Worm (Caenorhabditis elegans) whole organism, L1 larva: ENCODE results near the gene F27E5.7.

Experiments used
- C16A3.4 ChIP-seq: fragments of 150-350 bp; optimal IDR thresholded peaks from 2 replicates; lab custom pipeline; 2014; ENCODE audit warnings: missing biosample characterization, missing genetic modification characterization
- C34B4.2 ChIP-seq: sonication (generic microtip); optimal IDR thresholded peaks from 2 replicates; lab custom pipeline; 2017; ENCODE audit warnings: mild to moderate bottlenecking, missing genetic modification characterization, missing compliant biosample characterization
- F16B12.6 ChIP-seq: fragments of 150-350 bp; optimal IDR thresholded peaks from 2 replicates; lab custom pipeline; 2014; ENCODE audit warnings: missing biosample characterization, missing genetic modification characterization
- Y116A8C.19 ChIP-seq: sonication (generic microtip); optimal IDR thresholded peaks from 2 replicates; lab custom pipeline; 2016; ENCODE audit warnings: missing compliant biosample characterization, missing genetic modification characterization, borderline replicate concordance
- aha-1 ChIP-seq: fragments of 150-350 bp; optimal IDR thresholded peaks from 2 replicates; lab custom pipeline; 2014; ENCODE audit warnings: missing biosample characterization, missing genetic modification characterization
- ama-1 ChIP-seq: fragments of 150-350 bp; optimal IDR thresholded peaks from 2 replicates; lab custom pipeline; 2014
- blmp-1 ChIP-seq: fragments of 150-350 bp; optimal IDR thresholded peaks from 2 replicates; lab custom pipeline; 2014; ENCODE audit warnings: missing biosample characterization, missing genetic modification characterization
- ceh-63 ChIP-seq: fragments of 200-800 bp; sonication (Bioruptor generic); optimal IDR thresholded peaks from 2 replicates; lab custom pipeline; 2018; ENCODE audit warnings: mild to moderate bottlenecking, missing genetic modification characterization, missing compliant biosample characterization
- ceh-8 ChIP-seq: fragments of 200-800 bp; sonication (Bioruptor generic); optimal IDR thresholded peaks from 2 replicates; lab custom pipeline; 2018; ENCODE audit warnings: mild to moderate bottlenecking, missing genetic modification characterization, moderate library complexity, missing compliant biosample characterization
- ceh-82 ChIP-seq, 3 experiments: fragments of 150-350 bp in 1 of 3; sonication (generic microtip) in 2 of 3; optimal IDR thresholded peaks; 2 replicates each; lab custom pipeline; 2014 to 2017; ENCODE audit warnings: missing biosample characterization in 3 of 3, missing genetic modification characterization in 3 of 3
- ceh-90 ChIP-seq: sonication (generic microtip); optimal IDR thresholded peaks from 2 replicates; lab custom pipeline; 2016; ENCODE audit warnings: missing genetic modification characterization, missing compliant biosample characterization
- ces-1 ChIP-seq: fragments of 150-350 bp; optimal IDR thresholded peaks from 2 replicates; lab custom pipeline; 2014; ENCODE audit warnings: missing biosample characterization, missing genetic modification reagents, missing genetic modification characterization
- dpl-1 ChIP-seq, 3 experiments: fragments of 150-350 bp in 2 of 3; sonication (generic microtip) in 1 of 3; optimal IDR thresholded peaks; 2 replicates each; lab custom pipeline; 2014 to 2017; ENCODE audit warnings: missing biosample characterization in 3 of 3, missing genetic modification characterization in 3 of 3, missing genetic modification reagents in 3 of 3
- dsc-1 ChIP-seq: sonication (generic microtip); optimal IDR thresholded peaks from 2 replicates; lab custom pipeline; 2016; ENCODE audit warnings: mild to moderate bottlenecking, missing genetic modification characterization, missing compliant biosample characterization
- efl-1 ChIP-seq, 4 experiments: fragments of 150-350 bp; optimal IDR thresholded peaks in 3 of 4; peaks in 1 of 4; 1 replicate in 1 of 4; 2 replicates in 3 of 4; lab custom pipeline; 2014; ENCODE audit warnings: missing biosample characterization in 2 of 4, missing genetic modification characterization in 2 of 4, missing genetic modification reagents in 2 of 4
- efl-3 ChIP-seq: fragments of 200-800 bp; sonication (Bioruptor generic); optimal IDR thresholded peaks from 2 replicates; lab custom pipeline; 2018; ENCODE audit warnings: mild to moderate bottlenecking, missing genetic modification characterization, missing compliant biosample characterization
- egl-13 ChIP-seq: sonication (generic microtip); optimal IDR thresholded peaks from 2 replicates; lab custom pipeline; 2016; ENCODE audit warnings: missing genotype, missing genetic modification reagents, missing genetic modification characterization, missing compliant biosample characterization
- egl-27 ChIP-seq, 2 experiments: fragments of 150-350 bp in 1 of 2; sonication (generic microtip); optimal IDR thresholded peaks; 3 replicates each; lab custom pipeline; 2017 to 2018; ENCODE audit warnings: missing biosample characterization in 2 of 2, missing genetic modification characterization in 2 of 2, missing genetic modification reagents in 2 of 2
- fkh-10 ChIP-seq: sonication (generic microtip); optimal IDR thresholded peaks from 2 replicates; lab custom pipeline; 2017; ENCODE audit warnings: missing biosample characterization, missing genetic modification reagents, missing genetic modification characterization
- fkh-4 ChIP-seq: sonication (generic microtip); optimal IDR thresholded peaks from 2 replicates; lab custom pipeline; 2016; ENCODE audit warnings: missing compliant biosample characterization, missing genetic modification characterization, borderline replicate concordance
- fos-1 ChIP-seq: fragments of 150-350 bp; optimal IDR thresholded peaks from 2 replicates; lab custom pipeline; 2014; ENCODE audit warnings: missing biosample characterization, missing genetic modification characterization
- hlh-17 ChIP-seq: fragments of 200-800 bp; sonication (Bioruptor generic); optimal IDR thresholded peaks from 2 replicates; lab custom pipeline; 2018; ENCODE audit warnings: missing genetic modification characterization, mild to moderate bottlenecking, missing compliant biosample characterization, moderate library complexity, borderline replicate concordance
- hlh-4 ChIP-seq: sonication (generic microtip); optimal IDR thresholded peaks from 2 replicates; lab custom pipeline; 2016; ENCODE audit warnings: mild to moderate bottlenecking, missing genetic modification characterization, missing compliant biosample characterization
- hpl-2 ChIP-seq: fragments of 150-350 bp; optimal IDR thresholded peaks from 2 replicates; lab custom pipeline; 2014; ENCODE audit warnings: missing biosample characterization, missing genetic modification reagents, missing genetic modification characterization
- lin-13 ChIP-seq: fragments of 150-350 bp; optimal IDR thresholded peaks from 2 replicates; lab custom pipeline; 2014; ENCODE audit warnings: missing biosample characterization, missing genetic modification reagents, missing genetic modification characterization
- lin-14 ChIP-seq: fragments of 200-800 bp; sonication (Bioruptor generic); optimal IDR thresholded peaks from 2 replicates; lab custom pipeline; 2018; ENCODE audit warnings: mild to moderate bottlenecking, missing genetic modification characterization, moderate library complexity, missing compliant biosample characterization
- lin-15B ChIP-seq: fragments of 150-350 bp; sonication (generic microtip); optimal IDR thresholded peaks from 3 replicates; lab custom pipeline; 2014; ENCODE audit warnings: missing biosample characterization, missing genetic modification characterization
- lin-35 ChIP-seq, 2 experiments: fragments of 150-350 bp; optimal IDR thresholded peaks; 2 replicates each; lab custom pipeline; 2014; ENCODE audit warnings: missing biosample characterization in 2 of 2, missing genetic modification characterization in 2 of 2, missing genetic modification reagents in 2 of 2
- lir-3 ChIP-seq: sonication (generic microtip); optimal IDR thresholded peaks from 2 replicates; lab custom pipeline; 2016; ENCODE audit warnings: mild to moderate bottlenecking, missing genetic modification characterization, moderate library complexity, missing compliant biosample characterization; ENCODE audit not compliant: poor library complexity
- lsy-2 ChIP-seq, 2 experiments: fragments of 150-350 bp; optimal IDR thresholded peaks; 2 replicates each; lab custom pipeline; 2014; ENCODE audit warnings: missing biosample characterization in 2 of 2, missing genetic modification characterization in 2 of 2
- mdl-1 ChIP-seq, 2 experiments: fragments of 150-350 bp; optimal IDR thresholded peaks; 2 replicates each; lab custom pipeline; 2014 to 2017; ENCODE audit warnings: missing biosample characterization in 2 of 2, missing genetic modification characterization in 2 of 2, inconsistent platforms in 1 of 2
- mep-1 ChIP-seq: fragments of 150-350 bp; optimal IDR thresholded peaks from 2 replicates; lab custom pipeline; 2014; ENCODE audit warnings: missing biosample characterization, missing genetic modification characterization
- nhr-11 ChIP-seq: fragments of 150-350 bp; optimal IDR thresholded peaks from 2 replicates; lab custom pipeline; 2014; ENCODE audit warnings: missing biosample characterization, missing genetic modification characterization
- nhr-19 ChIP-seq: fragments of 200-800 bp; sonication (Bioruptor generic); conservative IDR thresholded peaks from 2 replicates; pipeline ENCODE4 v1.3.6; 2022; ENCODE audit warnings: missing genetic modification characterization, missing compliant biosample characterization
- nhr-20 ChIP-seq: sonication (generic microtip); optimal IDR thresholded peaks from 2 replicates; lab custom pipeline; 2016; ENCODE audit warnings: mild to moderate bottlenecking, missing genetic modification characterization, missing compliant biosample characterization
- nhr-28 ChIP-seq: fragments of 150-350 bp; optimal IDR thresholded peaks from 2 replicates; lab custom pipeline; 2014; ENCODE audit warnings: missing biosample characterization, missing genetic modification characterization
- nhr-71 ChIP-seq: sonication (generic microtip); optimal IDR thresholded peaks from 2 replicates; lab custom pipeline; 2016; ENCODE audit warnings: mild to moderate bottlenecking, missing genetic modification characterization, moderate library complexity, missing compliant biosample characterization
- nhr-84 ChIP-seq: sonication (generic microtip); optimal IDR thresholded peaks from 2 replicates; lab custom pipeline; 2017; ENCODE audit warnings: missing biosample characterization, missing genetic modification characterization
- nhr-90 ChIP-seq: sonication (generic microtip); optimal IDR thresholded peaks from 2 replicates; lab custom pipeline; 2016; ENCODE audit warnings: mild to moderate bottlenecking, missing genetic modification characterization, missing compliant biosample characterization; ENCODE audit not compliant: poor library complexity
- pax-3 ChIP-seq: fragments of 200-800 bp; sonication (Bioruptor generic); optimal IDR thresholded peaks from 2 replicates; lab custom pipeline; 2018; ENCODE audit warnings: mild to moderate bottlenecking, missing genetic modification characterization, moderate library complexity, missing compliant biosample characterization
- pqm-1 ChIP-seq: sonication (generic microtip); optimal IDR thresholded peaks from 3 replicates; lab custom pipeline; 2017; ENCODE audit warnings: missing biosample characterization, missing genetic modification characterization
- snpc-4 ChIP-seq: fragments of 150-350 bp; optimal IDR thresholded peaks from 2 replicates; lab custom pipeline; 2014; ENCODE audit warnings: missing biosample characterization, missing genetic modification characterization
- snu-23 ChIP-seq: sonication (generic microtip); optimal IDR thresholded peaks from 2 replicates; lab custom pipeline; 2016; ENCODE audit warnings: missing genetic modification characterization, missing compliant biosample characterization
- sox-4 ChIP-seq: sonication (generic microtip); optimal IDR thresholded peaks from 2 replicates; lab custom pipeline; 2016; ENCODE audit warnings: missing genetic modification characterization, missing compliant biosample characterization
- sptf-1 ChIP-seq: fragments of 150-350 bp; optimal IDR thresholded peaks from 2 replicates; lab custom pipeline; 2014; ENCODE audit warnings: missing biosample characterization, missing genetic modification characterization
- unc-30 ChIP-seq: sonication (generic microtip); optimal IDR thresholded peaks from 2 replicates; lab custom pipeline; 2017; ENCODE audit warnings: missing biosample characterization, missing genetic modification characterization
- unc-62 ChIP-seq: fragments of 150-350 bp; optimal IDR thresholded peaks from 2 replicates; lab custom pipeline; 2014; ENCODE audit warnings: missing biosample characterization, missing genetic modification reagents, missing genetic modification characterization
- unc-86 ChIP-seq: sonication (generic microtip); optimal IDR thresholded peaks from 2 replicates; lab custom pipeline; 2016; ENCODE audit warnings: missing genetic modification characterization, missing compliant biosample characterization
- ztf-11 ChIP-seq, 2 experiments: sonication (generic microtip); optimal IDR thresholded peaks; 2 replicates each; lab custom pipeline; 2016 to 2017; ENCODE audit warnings: missing genetic modification characterization in 2 of 2, missing biosample characterization in 1 of 2, missing compliant biosample characterization in 1 of 2
- ztf-4 ChIP-seq: fragments of 150-350 bp; optimal IDR thresholded peaks from 2 replicates; lab custom pipeline; 2014; ENCODE audit warnings: missing biosample characterization, missing genetic modification characterization

F27E5.7 gene

DNA sequence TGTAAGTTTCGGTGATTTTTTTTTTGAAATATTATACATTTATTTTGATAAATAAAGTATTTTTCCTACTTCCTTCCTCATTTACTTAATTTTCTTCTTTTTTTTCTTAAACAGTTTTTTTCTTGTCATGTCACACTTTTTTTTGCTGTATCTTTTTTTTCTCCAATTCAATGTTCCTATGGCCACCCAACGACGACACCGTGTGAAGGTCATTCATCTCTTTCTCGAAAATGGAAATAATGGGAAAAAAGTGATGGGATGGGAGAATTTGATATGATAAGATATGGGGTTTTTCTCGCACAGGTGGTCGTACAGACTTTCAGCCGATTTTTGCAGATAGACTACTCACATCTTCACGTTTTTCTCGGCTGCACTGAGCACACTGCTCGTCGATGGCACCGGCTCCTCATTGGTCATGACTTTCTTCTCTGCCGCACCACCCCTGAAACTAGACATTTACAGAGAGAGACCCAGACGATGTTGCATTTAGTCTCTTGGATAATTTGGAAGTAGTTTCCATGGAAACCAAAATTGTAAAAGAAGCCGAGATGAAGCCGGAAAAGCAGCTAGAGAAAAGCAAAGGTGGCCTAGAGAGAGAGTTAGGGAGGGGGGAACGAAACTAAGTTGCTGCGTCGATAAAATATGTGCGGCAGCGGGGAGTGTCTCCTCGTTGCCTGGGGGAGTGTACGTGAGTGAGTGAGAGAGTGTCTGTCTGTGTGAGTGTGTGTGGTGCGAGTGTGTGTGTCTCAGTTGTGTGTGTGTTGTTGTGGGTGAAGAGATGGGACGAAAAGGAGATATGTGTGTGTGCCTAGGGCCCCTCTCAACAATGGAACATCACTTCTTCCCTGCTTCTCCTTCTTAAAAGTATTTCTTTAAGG, 46.6 kb downstream of the F27E5.7 start, which contains the start of gene daf-19 (continued):
- TF ChIP-seq aha-1 (tag; lab: Kevin White, UChicago) (no peak), ztf-11 (tag; optimal IDR thresholded peaks at IDR 0.05; lab: Kevin White, UChicago) (peak in 1 of 2 experiments; percentile 73), pqm-1 (no peak), dsc-1 (tag; lab: Kevin White, UChicago) (peak; percentile 68), lin-13 (GFP tag; lab: Kevin White, UChicago) (no peak), C16A3.4 (tag; lab: Kevin White, UChicago) (peak; percentile 16), hlh-4 (no peak), ceh-82 (tag; optimal IDR thresholded peaks at IDR 0.05; lab: Kevin White, UChicago) (peak in 2 of 3 experiments; percentile 30 to 71), lin-14 (GFP tag; lab: Kevin White, UChicago) (peak; percentile 76), fos-1 (tag; lab: Kevin White, UChicago) (peak; percentile 61), dpl-1 (GFP tag; optimal IDR thresholded peaks at IDR 0.05; lab: Kevin White, UChicago) (peak in 2 of 3 experiments; percentile 10 to 19), lin-15B (tag; lab: Kevin White, UChicago) (no peak), ceh-63 (no peak), unc-30 (tag; lab: Kevin White, UChicago) (no peak), ceh-90 (no peak), nhr-20 (tag; lab: Kevin White, UChicago) (peak; percentile 52), lin-35 (GFP tag; optimal IDR thresholded peaks at IDR 0.05; lab: Kevin White, UChicago) (peak; percentile 28 to 50), ceh-8 (GFP tag; lab: Kevin White, UChicago) (no peak), ztf-4 (tag; lab: Kevin White, UChicago) (no peak), efl-1 (optimal IDR thresholded peaks at IDR 0.05; lab: Kevin White, UChicago) (peak; percentile 27 to 35), efl-1 (GFP tag; optimal IDR thresholded peaks at IDR 0.05 in 1 of 2; lab: Kevin White, UChicago) (peak in 1 of 2 experiments; percentile 18), efl-3 (GFP tag; lab: Kevin White, UChicago) (no peak), lsy-2 (tag; optimal IDR thresholded peaks at IDR 0.05; lab: Kevin White, UChicago) (peak; percentile 48 to 59), mep-1 (peak; percentile 55), egl-27 (tag; optimal IDR thresholded peaks at IDR 0.05; lab: Kevin White, UChicago) (no peak), snu-23 (peak; percentile 70), snpc-4 (tag; lab: Kevin White, UChicago) (no peak), blmp-1 (tag; lab: Kevin White, UChicago) (peak; percentile 59), fkh-4 (tag; lab: Kevin White, UChicago) (no peak), ama-1 (lab: Kevin White, UChicago) (peak; percentile 34), sox-4 (tag; lab: Kevin White, UChicago) (peak; percentile 51), hpl-2 (GFP tag; lab: Kevin White, UChicago) (no peak), nhr-84 (tag; lab: Kevin White, UChicago) (no peak), nhr-71 (tag; lab: Kevin White, UChicago) (peak; percentile 66), unc-86 (tag; lab: Kevin White, UChicago) (peak; percentile 52), fkh-10 (GFP tag; lab: Kevin White, UChicago) (peak; percentile 35), nhr-90 (tag; lab: Kevin White, UChicago) (no peak), pax-3 (peak; percentile 60), hlh-17 (no peak), nhr-11 (peak; percentile 65), Y116A8C.19 (tag; lab: Kevin White, UChicago) (no peak), egl-13 (tag; lab: Kevin White, UChicago) (peak; percentile 75), C34B4.2 (tag; lab: Kevin White, UChicago) (no peak), lir-3 (tag; lab: Kevin White, UChicago) (peak; percentile 16), nhr-19 (peak; percentile 30; the same call in 1 of the 2 replicates), ces-1 (GFP tag; lab: Kevin White, UChicago) (no peak), F16B12.6 (tag; lab: Kevin White, UChicago) (no peak), unc-62 (GFP tag; lab: Kevin White, UChicago) (no peak), nhr-28 (tag; lab: Kevin White, UChicago) (no peak), sptf-1 (tag; lab: Kevin White, UChicago) (no peak), mdl-1 (tag; optimal IDR thresholded peaks at IDR 0.05; lab: Kevin White, UChicago) (no peak)
